Fruit fly (Drosophila melanogaster): Measurements from ENCODE around the gene Pkc98E.
A peak's percentile ranks its signal among the peaks of the same experiment; 100 is the strongest.

Gene Pkc98E

dm6 chr3R:29004884-29005621 is 33.9 kb upstream of the Pkc98E start (continued):
- TF ChIP-seq CG14014 (GFP tag; IDR thresholded peaks at IDR 0.05) (no peak), en (GFP tag; optimal IDR thresholded peaks at IDR 0.05) (no peak), NC2α (GFP tag; optimal IDR thresholded peaks at IDR 0.05) (no peak), CG12299 (tag; optimal IDR thresholded peaks at IDR 0.05) (no peak), dpn (GFP tag; optimal IDR thresholded peaks at IDR 0.05) (peak in 1 of 2 experiments; percentile 47), Sox100B (GFP tag; optimal IDR thresholded peaks at IDR 0.05) (peak; percentile 11), zfh1 (GFP tag; IDR thresholded peaks at IDR 0.05) (0 out of 3 replicates have a peak, but pooled peaks have one; percentile 32), CG32767 (GFP tag; IDR thresholded peaks at IDR 0.05) (no peak), sug (tag; optimal IDR thresholded peaks at IDR 0.05) (no peak), CG12744 (GFP tag; optimal IDR thresholded peaks at IDR 0.05) (no peak), CG1529 (GFP tag; optimal IDR thresholded peaks at IDR 0.05) (no peak), bigmax (GFP tag; optimal IDR thresholded peaks at IDR 0.05) (no peak), Vsx1 (GFP tag; optimal IDR thresholded peaks at IDR 0.05) (no peak), CG7556 (GFP tag; optimal IDR thresholded peaks at IDR 0.05) (peak; percentile 16), yki (optimal IDR thresholded peaks at IDR 0.05) (no peak), p53 (GFP tag; optimal IDR thresholded peaks at IDR 0.05) (no peak), ewg (GFP tag; optimal IDR thresholded peaks at IDR 0.05) (no peak), Lhr (GFP tag; optimal IDR thresholded peaks at IDR 0.05) (no peak), CG4730 (GFP tag; IDR thresholded peaks at IDR 0.05) (0 out of 2 replicates have a peak, but pooled peaks have one; percentile 14), amos (GFP tag; IDR thresholded peaks at IDR 0.05; ENCODE audit: partially characterized antibody) (no peak), CG33557 (GFP tag; optimal IDR thresholded peaks at IDR 0.05) (no peak), rib (GFP tag; IDR thresholded peaks at IDR 0.05) (no peak), gt (GFP tag; IDR thresholded peaks at IDR 0.05) (no peak), Nf-YC (tag; optimal IDR thresholded peaks at IDR 0.05) (no peak), Abd-B (GFP tag; optimal IDR thresholded peaks at IDR 0.05) (no peak), CG3407 (GFP tag; optimal IDR thresholded peaks at IDR 0.05) (no peak), CG9609 (GFP tag; optimal IDR thresholded peaks at IDR 0.05) (no peak), cwo (GFP tag; optimal IDR thresholded peaks at IDR 0.05) (peak; percentile 3), lola (GFP tag; optimal IDR thresholded peaks at IDR 0.05) (no peak), CG33213 (GFP tag; optimal IDR thresholded peaks at IDR 0.05) (no peak), sqz (GFP tag; optimal IDR thresholded peaks at IDR 0.05) (no peak), ci (GFP tag; IDR thresholded peaks at IDR 0.05) (0 out of 3 replicates have a peak, but pooled peaks have one; percentile 48), Fer3 (tag; optimal IDR thresholded peaks at IDR 0.05) (peak; percentile 1), sc (optimal IDR thresholded peaks at IDR 0.05) (no peak), sc (GFP tag; optimal IDR thresholded peaks at IDR 0.05) (no peak), CG12942 (GFP tag; optimal IDR thresholded peaks at IDR 0.05) (no peak), CG8478 (optimal IDR thresholded peaks at IDR 0.05) (no peak), Camta (GFP tag; optimal IDR thresholded peaks at IDR 0.05) (peak; percentile 1), Atf3 (GFP tag; optimal IDR thresholded peaks at IDR 0.05) (no peak), vvl (GFP tag; IDR thresholded peaks at IDR 0.05) (peak; percentile 34; the same call in 1 of the 2 replicates), psq (GFP tag; optimal IDR thresholded peaks at IDR 0.05) (no peak), Dbx (GFP tag; IDR thresholded peaks at IDR 0.05) (no peak), dimm (GFP tag; IDR thresholded peaks at IDR 0.05) (peak; percentile 8; the same call in 1 of the 2 replicates), CG10274 (GFP tag; optimal IDR thresholded peaks at IDR 0.05) (no peak)
